Fruit fly (Drosophila melanogaster): ENCODE results near the gene CG15020.

CG15020 gene

DNA sequence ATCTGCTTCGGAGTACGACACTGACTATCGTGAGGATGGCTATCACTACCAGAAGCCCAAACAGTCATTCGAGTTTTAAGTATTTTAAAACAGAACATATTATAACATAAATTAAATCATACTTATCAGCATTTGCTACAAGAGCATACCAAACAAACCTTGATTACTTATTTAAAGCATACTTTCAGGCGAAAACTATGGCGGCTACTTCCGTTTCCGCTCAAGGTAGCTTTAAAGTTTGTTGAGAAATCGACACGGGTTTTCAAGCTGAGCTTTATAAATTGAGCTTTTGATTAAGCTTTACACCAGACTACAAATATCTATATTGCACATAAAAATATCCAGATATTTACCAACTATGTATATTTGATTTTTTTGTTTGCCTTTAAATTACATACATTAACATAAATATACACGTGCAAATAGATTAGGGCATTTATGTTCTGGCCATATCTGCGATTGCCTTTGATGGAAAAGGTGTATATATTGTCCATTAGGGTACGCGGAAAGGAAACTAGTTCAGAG, 53.5 kb downstream of the CG15020 start:
- TF ChIP-seq tup (GFP tag; optimal IDR thresholded peaks at IDR 0.05) (peak; percentile 34), gcm (GFP tag; optimal IDR thresholded peaks at IDR 0.05) (no peak), CG7963 (GFP tag; IDR thresholded peaks at IDR 0.05; ENCODE audit: partially characterized antibody) (no peak), Opbp (GFP tag; IDR thresholded peaks at IDR 0.05; ENCODE audit: partially characterized antibody) (no peak), tll (GFP tag; optimal IDR thresholded peaks at IDR 0.05) (no peak), Hand (GFP tag; optimal IDR thresholded peaks at IDR 0.05) (peak; percentile 89), pan (optimal IDR thresholded peaks at IDR 0.05) (no peak), pan (GFP tag; optimal IDR thresholded peaks at IDR 0.05 in 1 of 2, IDR thresholded peaks at IDR 0.05 in 1 of 2) (peak in 1 of 2 experiments; percentile 75), vvl (GFP tag; IDR thresholded peaks at IDR 0.05) (peak; percentile 89), slp2 (GFP tag; optimal IDR thresholded peaks at IDR 0.05) (peak; percentile 52), CG6683 (GFP tag; optimal IDR thresholded peaks at IDR 0.05) (peak; percentile 87), CG34376 (GFP tag; optimal IDR thresholded peaks at IDR 0.05) (peak; percentile 96), CG5180 (GFP tag; optimal IDR thresholded peaks at IDR 0.05) (peak; percentile 70), CG1603 (tag; optimal IDR thresholded peaks at IDR 0.05) (peak; percentile 77), Adf1 (GFP tag; IDR thresholded peaks at IDR 0.05) (no peak), ap (GFP tag; IDR thresholded peaks at IDR 0.05) (peak; percentile 58), CG1792 (GFP tag; optimal IDR thresholded peaks at IDR 0.05) (no peak), D19B (GFP tag; optimal IDR thresholded peaks at IDR 0.05) (peak; percentile 61), Nf-YA (GFP tag; IDR thresholded peaks at IDR 0.05) (peak; percentile 33; the same call in 1 of the 2 replicates), stwl (tag; optimal IDR thresholded peaks at IDR 0.05) (peak; percentile 27), CG14965 (GFP tag; optimal IDR thresholded peaks at IDR 0.05; ENCODE audit: borderline replicate concordance) (peak; percentile 30), HmgD (GFP tag; optimal IDR thresholded peaks at IDR 0.05) (no peak), sim (GFP tag; IDR thresholded peaks at IDR 0.05) (0 out of 2 replicates have a peak, but pooled peaks have one; percentile 49), CG31388 (GFP tag; optimal IDR thresholded peaks at IDR 0.05) (no peak), CG18619 (GFP tag; optimal IDR thresholded peaks at IDR 0.05) (peak; percentile 85), Myb (GFP tag; optimal IDR thresholded peaks at IDR 0.05) (no peak), ato (GFP tag; IDR thresholded peaks at IDR 0.05; ENCODE audit: partially characterized antibody) (no peak), MBD-R2 (GFP tag; IDR thresholded peaks at IDR 0.05) (no peak), zfh2 (GFP tag; optimal IDR thresholded peaks at IDR 0.05) (no peak), Scr (GFP tag; IDR thresholded peaks at IDR 0.05; ENCODE audit: partially characterized antibody) (no peak), cas (GFP tag; IDR thresholded peaks at IDR 0.05) (no peak), PHDP (tag; optimal IDR thresholded peaks at IDR 0.05) (peak; percentile 93), CG4360 (GFP tag; IDR thresholded peaks at IDR 0.05) (no peak), yki (optimal IDR thresholded peaks at IDR 0.05) (no peak), Pdp1 (GFP tag; optimal IDR thresholded peaks at IDR 0.05) (peak; percentile 39 to 66), kni (GFP tag; optimal IDR thresholded peaks at IDR 0.05) (peak; percentile 58), CG4282 (GFP tag; optimal IDR thresholded peaks at IDR 0.05) (no peak), grau (tag; optimal IDR thresholded peaks at IDR 0.05) (peak; percentile 69), CG12155 (GFP tag; optimal IDR thresholded peaks at IDR 0.05) (peak; percentile 33), bigmax (GFP tag; optimal IDR thresholded peaks at IDR 0.05) (peak; percentile 79), CG13624 (GFP tag; optimal IDR thresholded peaks at IDR 0.05) (peak; percentile 73), CG1233 (GFP tag; optimal IDR thresholded peaks at IDR 0.05) (peak; percentile 93), usp (GFP tag; optimal IDR thresholded peaks at IDR 0.05) (no peak), CG8944 (GFP tag; optimal IDR thresholded peaks at IDR 0.05) (no peak), hth (optimal IDR thresholded peaks at IDR 0.05) (no peak), CG18599 (GFP tag; optimal IDR thresholded peaks at IDR 0.05) (peak; percentile 90), sob (GFP tag; IDR thresholded peaks at IDR 0.05) (peak; percentile 80), CG9797 (GFP tag; optimal IDR thresholded peaks at IDR 0.05) (no peak), BtbVII (GFP tag; optimal IDR thresholded peaks at IDR 0.05) (peak; percentile 94), Hr39 (optimal IDR thresholded peaks at IDR 0.05) (no peak), Meics (GFP tag; optimal IDR thresholded peaks at IDR 0.05) (peak; percentile 93)

Measured in whole organism, embryonic.